Worm (Caenorhabditis elegans): ENCODE measurements around the gene C27C12.1.

C27C12.1 gene

DNA sequence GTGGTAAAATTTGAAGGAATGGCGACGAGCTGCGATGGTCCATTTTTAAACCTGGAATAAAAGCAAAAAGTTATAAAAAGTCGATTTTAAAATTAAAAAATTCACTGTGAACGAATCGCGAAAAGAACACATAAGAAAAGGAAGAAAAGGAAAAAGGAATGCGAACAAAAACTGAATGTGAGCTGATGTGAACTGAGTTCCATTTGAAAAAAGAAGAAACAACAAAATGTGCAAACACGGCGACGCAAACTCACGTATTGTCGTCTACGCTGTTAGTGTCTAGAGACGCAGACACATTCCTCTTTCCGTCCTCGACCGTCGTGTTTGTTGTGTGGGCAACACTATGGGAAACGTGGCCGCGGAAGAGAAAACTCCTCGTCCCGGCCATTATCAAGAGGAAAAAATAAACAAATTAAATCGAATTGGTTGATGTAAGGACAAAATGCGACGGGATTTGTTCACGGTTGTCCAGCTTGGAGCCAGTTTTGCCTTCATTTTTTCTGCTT is at the start of gene C27C12.1, which contains the start of gene C27C12.4:
TSS of gene C27C12.1 (minus strand) at position 51 of the 506 bp plus-strand sequence.
TSS of gene C27C12.4 (plus strand) at position 375 of the 506 bp plus-strand sequence.
- TF ChIP-seq ztf-26 (tag; optimal IDR thresholded peaks at IDR 0.05) (peak; percentile 38), ccch-3 (GFP tag; optimal IDR thresholded peaks at IDR 0.05) (no peak), F23B12.7 (tag; optimal IDR thresholded peaks at IDR 0.05; ENCODE audit: insufficient read depth) (no peak), T26A5.8 (tag; optimal IDR thresholded peaks at IDR 0.05) (no peak), madf-10 (tag; optimal IDR thresholded peaks at IDR 0.05) (peak; percentile 37), ekl-4 (GFP tag; IDR thresholded peaks at IDR 0.05) (peak; percentile 57; the same call in 1 of the 2 replicates), pha-4 (tag; optimal IDR thresholded peaks at IDR 0.05) (peak; percentile 57), lag-1 (GFP tag; IDR thresholded peaks at IDR 0.05) (no peak), tlf-1 (GFP tag; optimal IDR thresholded peaks at IDR 0.05) (peak; percentile 10), nhr-27 (tag; optimal IDR thresholded peaks at IDR 0.05) (no peak), lir-1 (GFP tag; conservative IDR thresholded peaks at IDR 0.05) (0 out of 2 replicates have a peak, but pooled peaks have one; percentile 44), attf-3 (GFP tag; conservative IDR thresholded peaks at IDR 0.05) (no peak), ztf-18 (tag; optimal IDR thresholded peaks at IDR 0.05) (peak; percentile 31), bed-2 (GFP tag; IDR thresholded peaks at IDR 0.05) (0 out of 2 replicates have a peak, but pooled peaks have one; percentile 21), F39B2.1 (GFP tag; IDR thresholded peaks at IDR 0.05) (no peak), atf-7 (tag; optimal IDR thresholded peaks at IDR 0.05) (peak; percentile 26), nfya-1 (tag; optimal IDR thresholded peaks at IDR 0.05; ENCODE audit: borderline replicate concordance, insufficient read depth) (no peak), lsy-27 (tag; optimal IDR thresholded peaks at IDR 0.05; ENCODE audit: borderline replicate concordance, insufficient read depth) (no peak), chd-7 (tag; optimal IDR thresholded peaks at IDR 0.05) (peak; percentile 41), mel-28 (tag; optimal IDR thresholded peaks at IDR 0.05; ENCODE audit: borderline replicate concordance) (no peak), tbp1 (GFP tag; optimal IDR thresholded peaks at IDR 0.05) (no peak), F55B11.4 (tag; optimal IDR thresholded peaks at IDR 0.05; ENCODE audit: borderline replicate concordance, insufficient read depth) (no peak), C06A6.2 (GFP tag; conservative IDR thresholded peaks at IDR 0.05) (peak; percentile 35; the same call in 1 of the 2 replicates), rcor-1 (GFP tag; IDR thresholded peaks at IDR 0.05) (peak; percentile 17; the same call in 1 of the 2 replicates), ZK185.1 (tag; optimal IDR thresholded peaks at IDR 0.05; ENCODE audit: poor library complexity, severe bottlenecking) (peak; percentile 90), ceh-27 (GFP tag; optimal IDR thresholded peaks at IDR 0.05) (peak; percentile 80), snpc-4 (GFP tag; optimal IDR thresholded peaks at IDR 0.05) (peak; percentile 21), snpc-4 (tag; optimal IDR thresholded peaks at IDR 0.05) (peak in 2 of 4 experiments; percentile 67 to 75), ceh-40 (GFP tag; IDR thresholded peaks at IDR 0.05) (no peak), gei-17 (GFP tag; optimal IDR thresholded peaks at IDR 0.05) (peak; percentile 15), snpc-1.1 (tag; optimal IDR thresholded peaks at IDR 0.05; ENCODE audit: insufficient read depth) (no peak), dox-1 (GFP tag; IDR thresholded peaks at IDR 0.05) (peak; percentile 77), ztf-25 (GFP tag; IDR thresholded peaks at IDR 0.05) (no peak), nhr-80 (tag; optimal IDR thresholded peaks at IDR 0.05) (peak; percentile 83), somi-1 (GFP tag; optimal IDR thresholded peaks at IDR 0.05) (no peak), lin-26 (GFP tag; IDR thresholded peaks at IDR 0.05) (no peak), K11D2.4 (GFP tag; IDR thresholded peaks at IDR 0.05) (peak; percentile 80), hlh-26 (GFP tag; conservative IDR thresholded peaks at IDR 0.05) (no peak), lin-35 (GFP tag; optimal IDR thresholded peaks at IDR 0.05) (peak in 1 of 3 experiments; percentile 70), F57C9.4 (tag; optimal IDR thresholded peaks at IDR 0.05) (no peak), K12H6.12 (tag; optimal IDR thresholded peaks at IDR 0.05) (peak; percentile 75), lsl-1 (GFP tag; optimal IDR thresholded peaks at IDR 0.05) (no peak), hlh-12 (tag; optimal IDR thresholded peaks at IDR 0.05) (no peak), lin-40 (tag; optimal IDR thresholded peaks at IDR 0.05) (peak; percentile 85), mcd-1 (GFP tag; IDR thresholded peaks at IDR 0.05) (peak; percentile 62), ama-1 (optimal IDR thresholded peaks at IDR 0.05) (no peak), ama-1 (GFP tag; optimal IDR thresholded peaks at IDR 0.05) (no peak), Y56A3A.18 (GFP tag; IDR thresholded peaks at IDR 0.05) (0 out of 2 replicates have a peak, but pooled peaks have one; percentile 33)
